Worm (Caenorhabditis elegans) whole organism, late embryonic: ENCODE results near the gene T13H5.8.

Experiments used
- C08G9.2 ChIP-seq: sonication (generic microtip); optimal IDR thresholded peaks from 2 replicates; lab custom pipeline; 2016; ENCODE audit warnings: mild to moderate bottlenecking, missing genetic modification characterization, moderate library complexity, missing compliant biosample characterization
- ceh-6 ChIP-seq: fragments of 200-800 bp; sonication (Bioruptor generic); optimal IDR thresholded peaks from 2 replicates; lab custom pipeline; 2018; ENCODE audit warnings: mild to moderate bottlenecking, missing genetic modification characterization, missing compliant biosample characterization
- dve-1 ChIP-seq: sonication (generic microtip); optimal IDR thresholded peaks from 2 replicates; lab custom pipeline; 2017; ENCODE audit warnings: antibody characterized with exemption, mild to moderate bottlenecking, missing genetic modification characterization, missing compliant biosample characterization
- elt-2 ChIP-seq: sonication (generic microtip); optimal IDR thresholded peaks from 2 replicates; lab custom pipeline; 2016; ENCODE audit warnings: missing genetic modification reagents, missing genetic modification characterization, missing compliant biosample characterization
- fkh-10 ChIP-seq: fragments of 150-350 bp; optimal IDR thresholded peaks from 2 replicates; lab custom pipeline; 2014; ENCODE audit warnings: missing biosample characterization, missing genetic modification reagents, missing genetic modification characterization
- hlh-30 ChIP-seq: sonication (generic microtip); optimal IDR thresholded peaks from 2 replicates; lab custom pipeline; 2017; ENCODE audit warnings: antibody characterized with exemption, missing genetic modification characterization, missing compliant biosample characterization; ENCODE audit not compliant: insufficient read depth
- madf-2 ChIP-seq: sonication (generic microtip); optimal IDR thresholded peaks from 2 replicates; lab custom pipeline; 2017; ENCODE audit warnings: missing genetic modification characterization, missing compliant biosample characterization
- nfya-1 ChIP-seq: sonication (generic microtip); optimal IDR thresholded peaks from 2 replicates; lab custom pipeline; 2017; ENCODE audit warnings: missing genetic modification characterization, mild to moderate bottlenecking, missing compliant biosample characterization, antibody characterized with exemption, moderate library complexity

T13H5.8 gene

ce11 chrII:8569038-8569977, 51.0 kb downstream of the T13H5.8 start, which contains the start of the genes col-38 and rpl-5 (continued):
- peak; percentile 65 for TF ChIP-seq hlh-30 (tag; lab: Kevin White, UChicago)
- peak; percentile 48 for TF ChIP-seq C08G9.2
- peak; percentile 29 for TF ChIP-seq madf-2 (tag; lab: Kevin White, UChicago)
- TF ChIP-seq dve-1, result peak; percentile 68
- peak; percentile 64 for TF ChIP-seq elt-2 (tag; lab: Kevin White, UChicago)
- TF ChIP-seq ceh-6, result no peak
- peak; percentile 87 for TF ChIP-seq nfya-1 (tag; lab: Kevin White, UChicago)
- no peak for TF ChIP-seq fkh-10 (GFP tag; lab: Kevin White, UChicago)
- TF ChIP-seq, all 69 proteins: peak for 24
